Fruit fly (Drosophila melanogaster): ENCODE data around the gene CG14811.

CG14811 gene

dm6 chrX:1845413-1845951 is 23.3 kb upstream of the CG14811 start:
- TF ChIP-seq CG8301 (tag; optimal IDR thresholded peaks at IDR 0.05) (no peak), CG10348 (GFP tag; IDR thresholded peaks at IDR 0.05) (no peak), D1 (tag; optimal IDR thresholded peaks at IDR 0.05) (no peak), rn (GFP tag; IDR thresholded peaks at IDR 0.05) (no peak), CG32121 (GFP tag; IDR thresholded peaks at IDR 0.05) (no peak; the same call in 1 of the 2 replicates), CG9948 (tag; optimal IDR thresholded peaks at IDR 0.05) (no peak), CG4496 (GFP tag; IDR thresholded peaks at IDR 0.05) (0 out of 3 replicates have a peak, but pooled peaks have one; percentile 49), CG34367 (tag; optimal IDR thresholded peaks at IDR 0.05) (no peak), CG12605 (GFP tag; IDR thresholded peaks at IDR 0.05) (no peak), Ets98B (GFP tag; IDR thresholded peaks at IDR 0.05) (0 out of 2 replicates have a peak, but pooled peaks have one; percentile 39), CG17806 (tag; optimal IDR thresholded peaks at IDR 0.05) (no peak), EcR (GFP tag; optimal IDR thresholded peaks at IDR 0.05) (no peak), CG8159 (tag; optimal IDR thresholded peaks at IDR 0.05) (no peak)

dm6 chrX:1842875-1843274 is 20.7 kb upstream of the CG14811 start:
- no peak for TF ChIP-seq CG15710 (tag; optimal IDR thresholded peaks at IDR 0.05)
- peak; percentile 31 for TF ChIP-seq EcR (GFP tag; optimal IDR thresholded peaks at IDR 0.05)
- peak; percentile 12; the same call in 1 of the 2 replicates for TF ChIP-seq Ets98B (GFP tag; IDR thresholded peaks at IDR 0.05)

dm6 chrX:1840520-1840919 is 18.3 kb upstream of the CG14811 start:
- peak; percentile 64; the same call in 2 of the 3 replicates for TF ChIP-seq fd96Ca (GFP tag; IDR thresholded peaks at IDR 0.05)
- 0 out of 2 replicates have a peak, but pooled peaks have one; percentile 35 for TF ChIP-seq rn (GFP tag; IDR thresholded peaks at IDR 0.05)
- peak; percentile 79 for TF ChIP-seq Snoo (tag; optimal IDR thresholded peaks at IDR 0.05)
- peak; percentile 73 for TF ChIP-seq CG4496 (GFP tag; IDR thresholded peaks at IDR 0.05)
- TF ChIP-seq CG17806 (tag; optimal IDR thresholded peaks at IDR 0.05), result peak; percentile 83
- peak; percentile 88 for TF ChIP-seq Pif1B (GFP tag; optimal IDR thresholded peaks at IDR 0.05)
- TF ChIP-seq EcR (GFP tag; optimal IDR thresholded peaks at IDR 0.05), result peak; percentile 88
- TF ChIP-seq CG14655 (GFP tag; optimal IDR thresholded peaks at IDR 0.05), result peak; percentile 75
- peak; percentile 60 for TF ChIP-seq CG8301 (tag; optimal IDR thresholded peaks at IDR 0.05)
- TF ChIP-seq CG10348 (GFP tag; IDR thresholded peaks at IDR 0.05), result no peak
- no peak for TF ChIP-seq CG12605 (GFP tag; IDR thresholded peaks at IDR 0.05)
- peak; percentile 57 for TF ChIP-seq D1 (tag; optimal IDR thresholded peaks at IDR 0.05)
- TF ChIP-seq CG9948 (tag; optimal IDR thresholded peaks at IDR 0.05), result peak; percentile 80
- peak; percentile 87 for TF ChIP-seq CG15710 (tag; optimal IDR thresholded peaks at IDR 0.05)
- TF ChIP-seq CG13204 (GFP tag; optimal IDR thresholded peaks at IDR 0.05), result peak; percentile 63
- peak; percentile 51 for TF ChIP-seq Ets98B (GFP tag; IDR thresholded peaks at IDR 0.05)
- peak; percentile 82 for TF ChIP-seq gl (tag; optimal IDR thresholded peaks at IDR 0.05)
- TF ChIP-seq Pif1A (GFP tag; optimal IDR thresholded peaks at IDR 0.05), result peak; percentile 84
- TF ChIP-seq CG8159 (tag; optimal IDR thresholded peaks at IDR 0.05), result peak; percentile 84
- no peak for TF ChIP-seq CG32121 (GFP tag; IDR thresholded peaks at IDR 0.05)
- TF ChIP-seq CG34367 (tag; optimal IDR thresholded peaks at IDR 0.05), result peak; percentile 87

dm6 chrX:1834702-1835376 is 12.7 kb upstream of the CG14811 start:
- TF ChIP-seq CG32121 (GFP tag; IDR thresholded peaks at IDR 0.05), result no peak
- no peak for TF ChIP-seq gl (tag; optimal IDR thresholded peaks at IDR 0.05)
- TF ChIP-seq CG10348 (GFP tag; IDR thresholded peaks at IDR 0.05), result no peak
- TF ChIP-seq fd96Ca (GFP tag; IDR thresholded peaks at IDR 0.05), result no peak
- TF ChIP-seq CG13204 (GFP tag; optimal IDR thresholded peaks at IDR 0.05), result no peak
- no peak for TF ChIP-seq CG8159 (tag; optimal IDR thresholded peaks at IDR 0.05)
- no peak for TF ChIP-seq Snoo (tag; optimal IDR thresholded peaks at IDR 0.05)
- no peak for TF ChIP-seq Pif1B (GFP tag; optimal IDR thresholded peaks at IDR 0.05)
- no peak for TF ChIP-seq D1 (tag; optimal IDR thresholded peaks at IDR 0.05)
- no peak for TF ChIP-seq CG8301 (tag; optimal IDR thresholded peaks at IDR 0.05)
- TF ChIP-seq CG4496 (GFP tag; IDR thresholded peaks at IDR 0.05), result no peak
- TF ChIP-seq CG12605 (GFP tag; IDR thresholded peaks at IDR 0.05), result no peak
- no peak for TF ChIP-seq CG9948 (tag; optimal IDR thresholded peaks at IDR 0.05)
- no peak for TF ChIP-seq CG34367 (tag; optimal IDR thresholded peaks at IDR 0.05)
- no peak for TF ChIP-seq rn (GFP tag; IDR thresholded peaks at IDR 0.05)
- TF ChIP-seq Pif1A (GFP tag; optimal IDR thresholded peaks at IDR 0.05), result no peak
- TF ChIP-seq CG15710 (tag; optimal IDR thresholded peaks at IDR 0.05), result no peak
- TF ChIP-seq CG14655 (GFP tag; optimal IDR thresholded peaks at IDR 0.05), result no peak
- TF ChIP-seq Ets98B (GFP tag; IDR thresholded peaks at IDR 0.05), result no peak

dm6 chrX:1832699-1833098 is 10.5 kb upstream of the CG14811 start:
- no peak for TF ChIP-seq CG32121 (GFP tag; IDR thresholded peaks at IDR 0.05)
- no peak for TF ChIP-seq Pif1A (GFP tag; optimal IDR thresholded peaks at IDR 0.05)
- TF ChIP-seq Pif1B (GFP tag; optimal IDR thresholded peaks at IDR 0.05), result no peak
- TF ChIP-seq CG4496 (GFP tag; IDR thresholded peaks at IDR 0.05), result no peak
- TF ChIP-seq EcR (GFP tag; optimal IDR thresholded peaks at IDR 0.05), result peak; percentile 29
- TF ChIP-seq D1 (tag; optimal IDR thresholded peaks at IDR 0.05), result no peak
- no peak for TF ChIP-seq CG13204 (GFP tag; optimal IDR thresholded peaks at IDR 0.05)

dm6 chrX:1831219-1831555 is 9.0 kb upstream of the CG14811 start:
- TF ChIP-seq CG10348 (GFP tag; IDR thresholded peaks at IDR 0.05) (no peak), fd96Ca (GFP tag; IDR thresholded peaks at IDR 0.05) (no peak), EcR (GFP tag; optimal IDR thresholded peaks at IDR 0.05) (no peak), CG8159 (tag; optimal IDR thresholded peaks at IDR 0.05) (no peak), CG17806 (tag; optimal IDR thresholded peaks at IDR 0.05) (no peak), D1 (tag; optimal IDR thresholded peaks at IDR 0.05) (no peak), CG32121 (GFP tag; IDR thresholded peaks at IDR 0.05) (no peak), Pif1B (GFP tag; optimal IDR thresholded peaks at IDR 0.05) (no peak), CG13204 (GFP tag; optimal IDR thresholded peaks at IDR 0.05) (no peak), Snoo (tag; optimal IDR thresholded peaks at IDR 0.05) (no peak), Pif1A (GFP tag; optimal IDR thresholded peaks at IDR 0.05) (no peak), CG15710 (tag; optimal IDR thresholded peaks at IDR 0.05) (no peak), gl (tag; optimal IDR thresholded peaks at IDR 0.05) (no peak), rn (GFP tag; IDR thresholded peaks at IDR 0.05) (no peak), CG9948 (tag; optimal IDR thresholded peaks at IDR 0.05) (no peak), CG12605 (GFP tag; IDR thresholded peaks at IDR 0.05) (no peak), CG14655 (GFP tag; optimal IDR thresholded peaks at IDR 0.05) (no peak), CG34367 (tag; optimal IDR thresholded peaks at IDR 0.05) (no peak), CG4496 (GFP tag; IDR thresholded peaks at IDR 0.05) (no peak), Ets98B (GFP tag; IDR thresholded peaks at IDR 0.05) (no peak)

Measured in whole organism, pupa.